Worm (Caenorhabditis elegans) whole organism, L4 larva: Measurements from ENCODE around the gene F35A5.2.

Experiments used
- F37D6.2 ChIP-seq: sonication (generic microtip); optimal IDR thresholded peaks from 2 replicates; lab custom pipeline; 2016; ENCODE audit warnings: mild to moderate bottlenecking, missing genetic modification characterization, missing compliant biosample characterization
- F44E2.7 ChIP-seq: fragments of 200-800 bp; sonication (Bioruptor generic); IDR thresholded peaks from 2 replicates; pipeline ENCODE4 v2.1.2; 2022; ENCODE audit warnings: missing genetic modification characterization, missing compliant biosample characterization
- R02D3.7 ChIP-seq: fragments of 150-350 bp; sonication (generic microtip); optimal IDR thresholded peaks from 3 replicates; lab custom pipeline; 2014; ENCODE audit warnings: missing biosample characterization, missing genetic modification characterization
- T20F7.1 ChIP-seq: fragments of 200-800 bp; sonication (Bioruptor generic); optimal IDR thresholded peaks from 2 replicates; lab custom pipeline; 2018; ENCODE audit warnings: mild to moderate bottlenecking, missing genetic modification characterization, missing compliant biosample characterization
- Y48G9A.11 ChIP-seq: fragments of 200-800 bp; sonication (Bioruptor generic); IDR thresholded peaks from 2 replicates; pipeline ENCODE4 v1.3.6; 2022; ENCODE audit warnings: missing genetic modification reagents, missing genetic modification characterization, missing compliant biosample characterization
- aha-1 ChIP-seq: fragments of 150-350 bp; peaks from one replicate; lab custom pipeline; 2014; ENCODE audit warnings: missing biosample characterization, missing genetic modification characterization
- arid-1 ChIP-seq: fragments of 200-800 bp; sonication (Bioruptor generic); conservative IDR thresholded peaks from 2 replicates; pipeline ENCODE4 v1.3.6; 2022; ENCODE audit warnings: missing genetic modification reagents, missing genetic modification characterization, missing compliant biosample characterization
- attf-4 ChIP-seq: sonication (generic microtip); optimal IDR thresholded peaks from 3 replicates; lab custom pipeline; 2017; ENCODE audit warnings: missing biosample characterization, missing genetic modification characterization
- ceh-20 ChIP-seq: fragments of 200-800 bp; sonication (Bioruptor generic); IDR thresholded peaks from 2 replicates; pipeline ENCODE4 v1.3.6; 2022; ENCODE audit warnings: missing genetic modification reagents, missing genetic modification characterization, missing compliant biosample characterization
- ceh-28 ChIP-seq: fragments of 150-350 bp; optimal IDR thresholded peaks from 2 replicates; lab custom pipeline; 2014; ENCODE audit warnings: missing biosample characterization, missing genetic modification reagents, missing genetic modification characterization
- ceh-32 ChIP-seq: sonication (generic microtip); optimal IDR thresholded peaks from 2 replicates; lab custom pipeline; 2016; ENCODE audit warnings: mild to moderate bottlenecking, missing genetic modification characterization, missing compliant biosample characterization; ENCODE audit not compliant: poor library complexity
- cey-2 ChIP-seq: sonication (generic microtip); optimal IDR thresholded peaks from 3 replicates; lab custom pipeline; 2017; ENCODE audit warnings: missing genetic modification characterization, mild to moderate bottlenecking, missing compliant biosample characterization, antibody characterized with exemption, borderline replicate concordance; ENCODE audit not compliant: insufficient read depth
- ctbp-1 ChIP-seq: fragments of 200-800 bp; sonication (Bioruptor generic); IDR thresholded peaks from 2 replicates; pipeline ENCODE4 v1.3.6; 2022; ENCODE audit warnings: missing genetic modification reagents, missing genetic modification characterization, missing compliant biosample characterization
- daf-19 ChIP-seq: fragments of 200-800 bp; sonication (Bioruptor generic); conservative IDR thresholded peaks from 2 replicates; pipeline ENCODE4 v1.3.6; 2022; ENCODE audit warnings: missing genetic modification characterization, missing compliant biosample characterization
- dmd-8 ChIP-seq: fragments of 200-800 bp; sonication (Bioruptor generic); IDR thresholded peaks from 2 replicates; pipeline ENCODE4 v1.3.6; 2022; ENCODE audit warnings: missing genetic modification characterization, missing compliant biosample characterization
- dmd-9 ChIP-seq: fragments of 200-800 bp; sonication (Bioruptor generic); IDR thresholded peaks from 2 replicates; pipeline ENCODE4 v1.3.6; 2022; ENCODE audit warnings: missing genetic modification reagents, missing genetic modification characterization, missing compliant biosample characterization
- dpl-1 ChIP-seq: fragments of 150-350 bp; optimal IDR thresholded peaks from 2 replicates; lab custom pipeline; 2014; ENCODE audit warnings: missing biosample characterization, missing genetic modification reagents, missing genetic modification characterization
- duxl-1 ChIP-seq: sonication (generic microtip); optimal IDR thresholded peaks from 2 replicates; lab custom pipeline; 2016; ENCODE audit warnings: mild to moderate bottlenecking, missing genetic modification characterization, moderate library complexity, missing compliant biosample characterization; ENCODE audit not compliant: poor library complexity
- dve-1 ChIP-seq: sonication (generic microtip); optimal IDR thresholded peaks from 2 replicates; lab custom pipeline; 2017; ENCODE audit warnings: antibody characterized with exemption, mild to moderate bottlenecking, missing genetic modification characterization, missing compliant biosample characterization; ENCODE audit not compliant: insufficient read depth
- hif-1 ChIP-seq, 2 experiments: sonication (generic microtip); optimal IDR thresholded peaks; 2 replicates each; lab custom pipeline; 2016 to 2017; ENCODE audit warnings: missing compliant biosample characterization in 2 of 2, missing genetic modification characterization in 2 of 2, missing genetic modification reagents in 2 of 2, missing genotype in 2 of 2, mild to moderate bottlenecking in 1 of 2
- hlh-11 ChIP-seq: fragments of 200-800 bp; sonication (Bioruptor generic); optimal IDR thresholded peaks from 2 replicates; lab custom pipeline; 2018; ENCODE audit warnings: mild to moderate bottlenecking, missing genetic modification characterization, missing compliant biosample characterization
- hlh-30 ChIP-seq: sonication (generic microtip); optimal IDR thresholded peaks from 2 replicates; lab custom pipeline; 2017; ENCODE audit warnings: antibody characterized with exemption, mild to moderate bottlenecking, missing genetic modification characterization, missing compliant biosample characterization; ENCODE audit not compliant: insufficient read depth
- jun-1 ChIP-seq: fragments of 150-350 bp; optimal IDR thresholded peaks from 2 replicates; lab custom pipeline; 2014; ENCODE audit warnings: missing biosample characterization, missing genetic modification reagents, missing genetic modification characterization
- lim-7 ChIP-seq: fragments of 200-800 bp; sonication (Bioruptor generic); IDR thresholded peaks from 2 replicates; pipeline ENCODE4 v1.3.6; 2022; ENCODE audit warnings: missing genetic modification characterization, missing compliant biosample characterization
- lin-15B ChIP-seq: fragments of 150-350 bp; sonication (generic microtip); optimal IDR thresholded peaks from 3 replicates; lab custom pipeline; 2014; ENCODE audit warnings: missing biosample characterization, missing genetic modification characterization
- lin-38 ChIP-seq: fragments of 200-800 bp; sonication (Bioruptor generic); IDR thresholded peaks from 2 replicates; pipeline ENCODE4 v1.3.6; 2022; ENCODE audit warnings: missing genetic modification reagents, missing genetic modification characterization, missing compliant biosample characterization
- lin-39 ChIP-seq: fragments of 150-350 bp; optimal IDR thresholded peaks from 2 replicates; lab custom pipeline; 2014; ENCODE audit warnings: missing biosample characterization, missing genetic modification reagents, missing genetic modification characterization
- lir-3 ChIP-seq: sonication (generic microtip); optimal IDR thresholded peaks from 2 replicates; lab custom pipeline; 2016; ENCODE audit warnings: mild to moderate bottlenecking, missing genetic modification characterization, missing compliant biosample characterization
- lsy-2 ChIP-seq, 2 experiments: fragments of 150-350 bp in 1 of 2; sonication (generic microtip) in 1 of 2; optimal IDR thresholded peaks; 2 replicates each; lab custom pipeline; 2014 to 2017; ENCODE audit warnings: missing biosample characterization in 2 of 2, missing genetic modification characterization in 2 of 2
- mdl-1 ChIP-seq, 2 experiments: fragments of 150-350 bp in 1 of 2; sonication (generic microtip) in 1 of 2; optimal IDR thresholded peaks; 2 replicates each; lab custom pipeline; 2014 to 2017; ENCODE audit warnings: missing biosample characterization in 2 of 2, missing genetic modification characterization in 2 of 2
- mdt-29 ChIP-seq: fragments of 200-800 bp; sonication (Bioruptor generic); IDR thresholded peaks from 2 replicates; pipeline ENCODE4 v1.3.6; 2022; ENCODE audit warnings: missing genetic modification reagents, missing genetic modification characterization, missing compliant biosample characterization
- mep-1 ChIP-seq: fragments of 150-350 bp; sonication (generic microtip); optimal IDR thresholded peaks from 3 replicates; lab custom pipeline; 2014; ENCODE audit warnings: missing biosample characterization, missing genetic modification characterization
- mxl-3 ChIP-seq: fragments of 200-800 bp; sonication (Bioruptor generic); optimal IDR thresholded peaks from 2 replicates; lab custom pipeline; 2018; ENCODE audit warnings: mild to moderate bottlenecking, missing genetic modification characterization, missing compliant biosample characterization
- nhr-102 ChIP-seq: sonication (generic microtip); optimal IDR thresholded peaks from 2 replicates; lab custom pipeline; 2016; ENCODE audit warnings: mild to moderate bottlenecking, missing genetic modification characterization, moderate library complexity, missing compliant biosample characterization
- nhr-237 ChIP-seq: sonication (generic microtip); optimal IDR thresholded peaks from 2 replicates; lab custom pipeline; 2017; ENCODE audit warnings: missing biosample characterization, missing genetic modification characterization
- nhr-48 ChIP-seq: sonication (generic microtip); optimal IDR thresholded peaks from 2 replicates; lab custom pipeline; 2016; ENCODE audit warnings: mild to moderate bottlenecking, missing genetic modification characterization, missing compliant biosample characterization
- nhr-6 ChIP-seq: fragments of 150-350 bp; optimal IDR thresholded peaks from 2 replicates; lab custom pipeline; 2014; ENCODE audit warnings: missing biosample characterization, missing genetic modification characterization
- nhr-76 ChIP-seq: fragments of 150-350 bp; optimal IDR thresholded peaks from 2 replicates; lab custom pipeline; 2014; ENCODE audit warnings: missing biosample characterization, missing genetic modification characterization
- pqm-1 ChIP-seq: sonication (generic microtip); optimal IDR thresholded peaks from 2 replicates; lab custom pipeline; 2017; ENCODE audit warnings: missing biosample characterization, missing genetic modification characterization
- saeg-2 ChIP-seq: fragments of 200-800 bp; sonication (Bioruptor generic); IDR thresholded peaks from 2 replicates; pipeline ENCODE4 v1.3.6; 2022; ENCODE audit warnings: missing genetic modification reagents, missing genetic modification characterization, missing compliant biosample characterization
- set-16 ChIP-seq: fragments of 200-800 bp; sonication (Bioruptor generic); IDR thresholded peaks from 2 replicates; pipeline ENCODE4 v1.3.6; 2022; ENCODE audit warnings: missing genetic modification reagents, missing genetic modification characterization, missing compliant biosample characterization
- snpc-4 ChIP-seq: fragments of 150-350 bp; optimal IDR thresholded peaks from 2 replicates; lab custom pipeline; 2014; ENCODE audit warnings: missing biosample characterization, missing genetic modification characterization
- spr-3 ChIP-seq: fragments of 200-800 bp; sonication (Bioruptor generic); optimal IDR thresholded peaks from 2 replicates; lab custom pipeline; 2018; ENCODE audit warnings: mild to moderate bottlenecking, missing genetic modification characterization, missing compliant biosample characterization
- tra-1 ChIP-seq: fragments of 200-800 bp; sonication (Bioruptor generic); IDR thresholded peaks from 2 replicates; pipeline ENCODE4 v1.3.6; 2022; ENCODE audit warnings: missing genetic modification reagents, missing genetic modification characterization, missing compliant biosample characterization
- unc-130 ChIP-seq: sonication (generic microtip); optimal IDR thresholded peaks from 2 replicates; lab custom pipeline; 2016; ENCODE audit warnings: missing genetic modification reagents, missing genetic modification characterization, missing compliant biosample characterization
- unc-62 ChIP-seq, 3 experiments: fragments of 150-350 bp in 1 of 3; sonication (generic microtip); optimal IDR thresholded peaks in 2 of 3; peaks in 1 of 3; 1 replicate in 1 of 3; 2 replicates in 2 of 3; lab custom pipeline; 2014 to 2017; ENCODE audit warnings: missing biosample characterization in 3 of 3, missing genetic modification characterization in 3 of 3, missing genetic modification reagents in 3 of 3, missing genotype in 1 of 3
- vab-7 ChIP-seq: fragments of 200-800 bp; sonication (Bioruptor generic); IDR thresholded peaks from 2 replicates; pipeline ENCODE4 v1.3.6; 2022; ENCODE audit warnings: missing genetic modification reagents, missing genetic modification characterization, missing compliant biosample characterization
- zag-1 ChIP-seq: fragments of 150-350 bp; optimal IDR thresholded peaks from 2 replicates; lab custom pipeline; 2014; ENCODE audit warnings: missing biosample characterization, missing genetic modification characterization
- zfp-2 ChIP-seq: sonication (generic microtip); optimal IDR thresholded peaks from 2 replicates; lab custom pipeline; 2016; ENCODE audit warnings: mild to moderate bottlenecking, missing genetic modification characterization, missing compliant biosample characterization
- zip-11 ChIP-seq: fragments of 200-800 bp; sonication (Bioruptor generic); IDR thresholded peaks from 2 replicates; pipeline ENCODE4 v1.3.6; 2022; ENCODE audit warnings: missing genetic modification characterization, missing compliant biosample characterization
- zip-2 ChIP-seq: fragments of 150-350 bp; optimal IDR thresholded peaks from 2 replicates; lab custom pipeline; 2014; ENCODE audit warnings: missing biosample characterization, missing genetic modification characterization
- ztf-11 ChIP-seq: fragments of 150-350 bp; optimal IDR thresholded peaks from 2 replicates; lab custom pipeline; 2014; ENCODE audit warnings: missing biosample characterization, missing genetic modification characterization

F35A5.2 gene

ce11 chrX:3837752-3838159 is 32.8 kb downstream of the F35A5.2 start (continued):
- TF ChIP-seq lim-7 (no peak), spr-3 (GFP tag; lab: Kevin White, UChicago) (no peak), unc-130 (GFP tag; lab: Kevin White, UChicago) (no peak), nhr-237 (tag; lab: Kevin White, UChicago) (no peak), daf-19 (GFP tag; lab: Robert Waterston, UW) (no peak), ztf-11 (no peak), mxl-3 (GFP tag; lab: Kevin White, UChicago) (peak; percentile 53), mep-1 (no peak), ceh-32 (tag; lab: Kevin White, UChicago) (no peak), zip-2 (no peak), jun-1 (tag; lab: Kevin White, UChicago) (no peak), lin-39 (tag; lab: Kevin White, UChicago) (no peak), R02D3.7 (tag; lab: Kevin White, UChicago) (no peak), hlh-30 (tag; lab: Kevin White, UChicago) (peak; percentile 31), lsy-2 (tag; optimal IDR thresholded peaks at IDR 0.05; lab: Kevin White, UChicago) (peak in 1 of 2 experiments; percentile 26), ctbp-1 (GFP tag; lab: Robert Waterston, UW) (no peak), vab-7 (GFP tag; lab: Robert Waterston, UW) (no peak), duxl-1 (no peak), hlh-11 (tag; lab: Kevin White, UChicago) (peak; percentile 81), dpl-1 (GFP tag; lab: Kevin White, UChicago) (peak; percentile 5), T20F7.1 (GFP tag; lab: Kevin White, UChicago) (no peak), mdt-29 (no peak), arid-1 (GFP tag; lab: Robert Waterston, UW) (no peak), aha-1 (peak; percentile 99), lir-3 (tag; lab: Kevin White, UChicago) (no peak), nhr-76 (tag; lab: Kevin White, UChicago) (no peak), saeg-2 (GFP tag; lab: Robert Waterston, UW) (no peak), zip-11 (GFP tag; lab: Robert Waterston, UW) (no peak), pqm-1 (no peak), snpc-4 (tag; lab: Kevin White, UChicago) (no peak), attf-4 (no peak), mdl-1 (tag; optimal IDR thresholded peaks at IDR 0.05; lab: Kevin White, UChicago) (peak in 1 of 2 experiments; percentile 17), tra-1 (GFP tag; lab: Robert Waterston, UW) (no peak), hif-1 (tag; optimal IDR thresholded peaks at IDR 0.05; lab: Kevin White, UChicago) (no peak), F37D6.2 (tag; lab: Kevin White, UChicago) (no peak), cey-2 (tag; lab: Kevin White, UChicago) (no peak), ceh-28 (no peak), zag-1 (tag; lab: Kevin White, UChicago) (no peak), ceh-20 (GFP tag; lab: Robert Waterston, UW) (no peak), zfp-2 (tag; lab: Kevin White, UChicago) (no peak)

ce11 chrX:3838670-3839069 is 33.7 kb downstream of the F35A5.2 start:
- TF ChIP-seq set-16 (GFP tag; lab: Robert Waterston, UW) (no peak), Y48G9A.11 (no peak), nhr-102 (tag; lab: Kevin White, UChicago) (no peak), duxl-1 (no peak), nhr-6 (tag; lab: Kevin White, UChicago) (no peak), dve-1 (tag; lab: Kevin White, UChicago) (no peak), nhr-48 (peak; percentile 48), F44E2.7 (no peak), dmd-9 (GFP tag; lab: Robert Waterston, UW) (no peak), dmd-8 (no peak), zfp-2 (tag; lab: Kevin White, UChicago) (no peak), lin-15B (tag; lab: Kevin White, UChicago) (no peak), lin-38 (GFP tag; lab: Robert Waterston, UW) (no peak), unc-62 (GFP tag; optimal IDR thresholded peaks at IDR 0.05 in 1 of 2; lab: Kevin White, UChicago) (peak in 1 of 2 experiments; percentile 89), unc-62 (tag; optimal IDR thresholded peaks at IDR 0.05; lab: Kevin White, UChicago) (no peak)
